Worm (Caenorhabditis elegans): ENCODE measurements around the gene ZC190.6.

DNA sequence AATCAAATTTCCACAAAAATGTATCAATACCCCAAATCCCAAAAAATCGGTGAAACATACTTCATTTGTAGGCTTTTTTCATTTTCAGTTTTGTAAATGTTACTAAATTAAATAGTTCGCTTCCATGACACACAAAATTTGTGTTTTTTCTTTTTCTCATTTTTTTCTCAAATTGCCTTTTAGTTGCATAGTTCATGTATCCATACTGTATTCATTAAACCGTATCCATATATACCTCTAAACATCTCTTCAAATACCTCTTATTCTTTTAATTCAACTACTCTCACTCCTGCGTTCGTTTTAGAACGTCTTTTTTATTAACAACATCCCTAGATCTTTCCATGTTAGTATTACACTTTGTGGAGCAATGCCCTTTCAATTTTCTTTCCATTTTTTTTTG is 6.3 kb downstream of the ZC190.6 start:
- TF ChIP-seq nhr-76 (tag; optimal IDR thresholded peaks at IDR 0.05) (no peak), lin-15B (tag; optimal IDR thresholded peaks at IDR 0.05) (no peak), fkh-10 (GFP tag; optimal IDR thresholded peaks at IDR 0.05) (no peak), aly-2 (tag; optimal IDR thresholded peaks at IDR 0.05) (no peak), mdl-1 (tag; optimal IDR thresholded peaks at IDR 0.05) (no peak), ceh-82 (tag; optimal IDR thresholded peaks at IDR 0.05) (no peak), ztf-11 (tag; optimal IDR thresholded peaks at IDR 0.05) (no peak), nhr-11 (tag; optimal IDR thresholded peaks at IDR 0.05) (no peak)
